Worm (Caenorhabditis elegans) whole organism, L3 larva: ENCODE data around the gene F32D1.3.

Experiments used
- R02D3.7 ChIP-seq: fragments of 150-350 bp; optimal IDR thresholded peaks from 2 replicates; lab custom pipeline; 2014; ENCODE audit warnings: missing biosample characterization, missing genetic modification characterization
- aly-2 ChIP-seq: fragments of 150-350 bp; optimal IDR thresholded peaks from 2 replicates; lab custom pipeline; 2014; ENCODE audit warnings: missing biosample characterization, missing genetic modification characterization
- ama-1 ChIP-seq: fragments of 150-350 bp; optimal IDR thresholded peaks from 2 replicates; lab custom pipeline; 2018
- ceh-16 ChIP-seq: sonication (generic microtip); optimal IDR thresholded peaks from 2 replicates; lab custom pipeline; 2017; ENCODE audit warnings: missing biosample characterization, missing genetic modification characterization
- ceh-28 ChIP-seq: fragments of 150-350 bp; optimal IDR thresholded peaks from 2 replicates; lab custom pipeline; 2014; ENCODE audit warnings: missing biosample characterization, missing genetic modification reagents, missing genetic modification characterization
- ceh-82 ChIP-seq: fragments of 150-350 bp; optimal IDR thresholded peaks from 2 replicates; lab custom pipeline; 2014; ENCODE audit warnings: missing biosample characterization, missing genetic modification characterization
- ceh-9 ChIP-seq: sonication (generic microtip); optimal IDR thresholded peaks from 2 replicates; lab custom pipeline; 2018; ENCODE audit warnings: missing biosample characterization, missing genetic modification characterization
- daf-12 ChIP-seq: fragments of 150-350 bp; optimal IDR thresholded peaks from 2 replicates; lab custom pipeline; 2014; ENCODE audit warnings: missing biosample characterization, missing genetic modification reagents, missing genetic modification characterization
- egl-5 ChIP-seq: fragments of 150-350 bp; optimal IDR thresholded peaks from 2 replicates; lab custom pipeline; 2017; ENCODE audit warnings: missing biosample characterization, missing genetic modification reagents, missing genetic modification characterization, inconsistent platforms
- elt-1 ChIP-seq: fragments of 150-350 bp; optimal IDR thresholded peaks from 2 replicates; lab custom pipeline; 2014; ENCODE audit warnings: missing biosample characterization, missing genetic modification characterization
- elt-2 ChIP-seq: sonication (generic microtip); optimal IDR thresholded peaks from 2 replicates; lab custom pipeline; 2016; ENCODE audit warnings: missing genetic modification reagents, mild to moderate bottlenecking, missing genetic modification characterization, missing compliant biosample characterization
- fkh-2 ChIP-seq: fragments of 150-350 bp; optimal IDR thresholded peaks from 2 replicates; lab custom pipeline; 2014; ENCODE audit warnings: missing biosample characterization, missing genetic modification reagents, missing genetic modification characterization
- fos-1 ChIP-seq: fragments of 150-350 bp; optimal IDR thresholded peaks from 2 replicates; lab custom pipeline; 2014; ENCODE audit warnings: missing biosample characterization, missing genetic modification characterization
- hmg-11 ChIP-seq: sonication (generic microtip); optimal IDR thresholded peaks from 2 replicates; lab custom pipeline; 2016; ENCODE audit warnings: missing genetic modification characterization, missing compliant biosample characterization
- jun-1 ChIP-seq: fragments of 150-350 bp; optimal IDR thresholded peaks from 2 replicates; lab custom pipeline; 2014; ENCODE audit warnings: missing biosample characterization, missing genetic modification reagents, missing genetic modification characterization
- lin-15B ChIP-seq: fragments of 150-350 bp; optimal IDR thresholded peaks from 2 replicates; lab custom pipeline; 2014; ENCODE audit warnings: missing biosample characterization, missing genetic modification characterization
- lin-39 ChIP-seq: fragments of 150-350 bp; optimal IDR thresholded peaks from 2 replicates; lab custom pipeline; 2018; ENCODE audit warnings: missing biosample characterization, missing genetic modification reagents, missing genetic modification characterization
- lsy-12 ChIP-seq: sonication (generic microtip); optimal IDR thresholded peaks from 2 replicates; lab custom pipeline; 2016; ENCODE audit warnings: mild to moderate bottlenecking, missing genetic modification characterization, missing compliant biosample characterization
- mdl-1 ChIP-seq: fragments of 150-350 bp; optimal IDR thresholded peaks from 2 replicates; lab custom pipeline; 2014; ENCODE audit warnings: missing biosample characterization, missing genetic modification characterization
- nhr-11 ChIP-seq: fragments of 150-350 bp; optimal IDR thresholded peaks from 2 replicates; lab custom pipeline; 2014; ENCODE audit warnings: missing biosample characterization, missing genetic modification characterization
- nhr-12 ChIP-seq: fragments of 150-350 bp; optimal IDR thresholded peaks from 2 replicates; lab custom pipeline; 2014; ENCODE audit warnings: missing biosample characterization, missing genetic modification characterization
- nhr-23 ChIP-seq: fragments of 150-350 bp; optimal IDR thresholded peaks from 2 replicates; lab custom pipeline; 2014; ENCODE audit warnings: missing biosample characterization, missing genetic modification reagents, missing genetic modification characterization
- nhr-237 ChIP-seq: fragments of 150-350 bp; optimal IDR thresholded peaks from 2 replicates; lab custom pipeline; 2014; ENCODE audit warnings: missing biosample characterization, missing genetic modification characterization
- nhr-25 ChIP-seq: sonication (generic microtip); optimal IDR thresholded peaks from 2 replicates; lab custom pipeline; 2017; ENCODE audit warnings: missing biosample characterization, missing genetic modification characterization
- nhr-28 ChIP-seq: fragments of 150-350 bp; optimal IDR thresholded peaks from 2 replicates; lab custom pipeline; 2014; ENCODE audit warnings: missing biosample characterization, missing genetic modification characterization
- nhr-43 ChIP-seq: sonication (generic microtip); optimal IDR thresholded peaks from 2 replicates; lab custom pipeline; 2016; ENCODE audit warnings: mild to moderate bottlenecking, missing genetic modification characterization, missing compliant biosample characterization; ENCODE audit not compliant: poor library complexity, severe bottlenecking
- nhr-67 ChIP-seq: fragments of 150-350 bp; optimal IDR thresholded peaks from 2 replicates; lab custom pipeline; 2014; ENCODE audit warnings: missing biosample characterization, missing genetic modification characterization
- nhr-77 ChIP-seq: fragments of 150-350 bp; optimal IDR thresholded peaks from 2 replicates; lab custom pipeline; 2014; ENCODE audit warnings: missing biosample characterization, missing genetic modification characterization
- pha-4 ChIP-seq: fragments of 150-350 bp; optimal IDR thresholded peaks from 2 replicates; lab custom pipeline; 2014; ENCODE audit warnings: missing biosample characterization, missing genetic modification reagents, missing genetic modification characterization
- pqm-1 ChIP-seq: fragments of 150-350 bp; optimal IDR thresholded peaks from 2 replicates; lab custom pipeline; 2017; ENCODE audit warnings: missing biosample characterization, missing genetic modification characterization, inconsistent platforms
- sea-2 ChIP-seq: fragments of 150-350 bp; sonication (generic microtip); optimal IDR thresholded peaks from 4 replicates; lab custom pipeline; 2014; ENCODE audit warnings: missing biosample characterization, missing genetic modification reagents, missing genetic modification characterization
- skn-1 ChIP-seq: fragments of 150-350 bp; optimal IDR thresholded peaks from 2 replicates; lab custom pipeline; 2014; ENCODE audit warnings: missing biosample characterization, missing genetic modification characterization
- unc-39 ChIP-seq: sonication (generic microtip); optimal IDR thresholded peaks from 4 replicates; lab custom pipeline; 2017; ENCODE audit warnings: missing biosample characterization, missing genetic modification characterization
- unc-62 ChIP-seq: fragments of 150-350 bp; sonication (generic microtip); optimal IDR thresholded peaks from 4 replicates; lab custom pipeline; 2014; ENCODE audit warnings: missing biosample characterization, missing genetic modification reagents, missing genetic modification characterization
- zag-1 ChIP-seq: fragments of 150-350 bp; optimal IDR thresholded peaks from 2 replicates; lab custom pipeline; 2014; ENCODE audit warnings: missing biosample characterization, missing genetic modification characterization
- ztf-11 ChIP-seq: fragments of 150-350 bp; optimal IDR thresholded peaks from 2 replicates; lab custom pipeline; 2014; ENCODE audit warnings: missing biosample characterization, missing genetic modification characterization

Gene F32D1.3

ce11 chrV:4361505-4361904 lies at the start of gene F32D1.3:
TSS of gene F32D1.3 (minus strand) at chrV:4361569.
- TF ChIP-seq nhr-23 (peak; percentile 44), nhr-25 (tag; lab: Kevin White, UChicago) (peak; percentile 34), ceh-9 (tag; lab: Kevin White, UChicago) (no peak), elt-1 (tag; lab: Kevin White, UChicago) (peak; percentile 80)

- no peak for TF ChIP-seq pha-4
- TF ChIP-seq sea-2 (GFP tag; lab: Kevin White, UChicago), result no peak
- TF ChIP-seq, all 47 proteins: peak for 0
These were observed 49.3 kb upstream of the F32D1.3 start, which contains the start of gene Y47D7A.3 for ce11 chrV:4410643-4411042. TSS of gene Y47D7A.3 (plus strand) at chrV:4410943.

- TF ChIP-seq ceh-82 (tag; lab: Kevin White, UChicago), result no peak
- no peak for TF ChIP-seq ceh-28 (tag; lab: Kevin White, UChicago)
- TF ChIP-seq fkh-2 (tag; lab: Kevin White, UChicago), result no peak
These were observed 46.1 kb upstream of the F32D1.3 start, which contains the start of gene nhr-118 for ce11 chrV:4407519-4407918. TSS of gene nhr-118 (plus strand) at chrV:4407819.

- TF ChIP-seq fos-1 (tag; lab: Kevin White, UChicago) (no peak), nhr-67 (no peak), nhr-43 (tag; lab: Kevin White, UChicago) (no peak), ceh-9 (tag; lab: Kevin White, UChicago) (no peak), mdl-1 (tag; lab: Kevin White, UChicago) (no peak), ama-1 (lab: Kevin White, UChicago) (no peak), lsy-12 (tag; lab: Kevin White, UChicago) (no peak), daf-12 (tag; lab: Kevin White, UChicago) (no peak), elt-2 (tag; lab: Kevin White, UChicago) (no peak), nhr-77 (tag; lab: Kevin White, UChicago) (no peak), hmg-11 (tag; lab: Kevin White, UChicago) (no peak), nhr-12 (tag; lab: Kevin White, UChicago) (no peak), pqm-1 (tag; lab: Kevin White, UChicago) (no peak)
These were observed 40.5 kb upstream of the F32D1.3 start, which contains the start of gene F13A2.5 for ce11 chrV:4401865-4402264. TSS of gene F13A2.5 (minus strand) at chrV:4401965.

- no peak for TF ChIP-seq R02D3.7 (tag; lab: Kevin White, UChicago)
- TF ChIP-seq daf-12 (tag; lab: Kevin White, UChicago), result no peak
- no peak for TF ChIP-seq elt-2 (tag; lab: Kevin White, UChicago)
- no peak for TF ChIP-seq jun-1
- TF ChIP-seq ceh-82 (tag; lab: Kevin White, UChicago), result no peak
- no peak for TF ChIP-seq egl-5 (tag; lab: Kevin White, UChicago)
- no peak for TF ChIP-seq unc-62 (GFP tag; lab: Kevin White, UChicago)
- no peak for TF ChIP-seq aly-2
- TF ChIP-seq fos-1 (tag; lab: Kevin White, UChicago), result no peak
- no peak for TF ChIP-seq pha-4
- no peak for TF ChIP-seq nhr-25 (tag; lab: Kevin White, UChicago)
- TF ChIP-seq mdl-1 (tag; lab: Kevin White, UChicago), result no peak
These were observed 38.7 kb upstream of the F32D1.3 start, which contains the start of gene F13A2.4 for ce11 chrV:4400118-4400517. TSS of gene F13A2.4 (minus strand) at chrV:4400218.

ce11 chrV:4398884-4399283 lies 37.5 kb upstream of the F32D1.3 start:
- TF ChIP-seq skn-1 (tag; lab: Kevin White, UChicago) (no peak), lin-39 (no peak), ama-1 (lab: Kevin White, UChicago) (no peak), lin-15B (tag; lab: Kevin White, UChicago) (no peak), nhr-237 (tag; lab: Kevin White, UChicago) (no peak)

ce11 chrV:4398127-4398526 lies 36.8 kb upstream of the F32D1.3 start:
- TF ChIP-seq pha-4 (no peak), ztf-11 (tag; lab: Kevin White, UChicago) (no peak), aly-2 (no peak), nhr-77 (tag; lab: Kevin White, UChicago) (no peak), nhr-11 (tag; lab: Kevin White, UChicago) (no peak), nhr-28 (tag; lab: Kevin White, UChicago) (no peak), zag-1 (tag; lab: Kevin White, UChicago) (no peak), unc-39 (no peak), lsy-12 (tag; lab: Kevin White, UChicago) (no peak), ceh-16 (tag; lab: Kevin White, UChicago) (no peak), unc-62 (GFP tag; lab: Kevin White, UChicago) (no peak), ceh-9 (tag; lab: Kevin White, UChicago) (no peak), elt-1 (tag; lab: Kevin White, UChicago) (no peak)
